Worm (Caenorhabditis elegans): ENCODE results near the gene C17H12.12.

The C17H12.12 gene

ce11 chrIV:6757614-6758013 is 38.1 kb upstream of the C17H12.12 start:
- TF ChIP-seq nhr-84 (tag; optimal IDR thresholded peaks at IDR 0.05) (no peak), aly-2 (tag; optimal IDR thresholded peaks at IDR 0.05) (no peak), mep-1 (tag; optimal IDR thresholded peaks at IDR 0.05) (no peak), jun-1 (tag; optimal IDR thresholded peaks at IDR 0.05) (no peak), elt-3 (tag; optimal IDR thresholded peaks at IDR 0.05) (no peak), nhr-237 (tag; optimal IDR thresholded peaks at IDR 0.05) (no peak), swsn-7 (tag; optimal IDR thresholded peaks at IDR 0.05) (no peak), snpc-4 (tag; optimal IDR thresholded peaks at IDR 0.05) (no peak), unc-30 (tag; optimal IDR thresholded peaks at IDR 0.05) (no peak), ceh-63 (GFP tag; optimal IDR thresholded peaks at IDR 0.05) (no peak), mab-9 (GFP tag; IDR thresholded peaks at IDR 0.05) (no peak), mef-2 (tag; optimal IDR thresholded peaks at IDR 0.05) (no peak), Y116A8C.19 (tag; optimal IDR thresholded peaks at IDR 0.05; ENCODE audit: borderline replicate concordance) (no peak), nhr-20 (tag; optimal IDR thresholded peaks at IDR 0.05) (no peak), tbx-2 (tag; optimal IDR thresholded peaks at IDR 0.05) (no peak), ama-1 (optimal IDR thresholded peaks at IDR 0.05) (no peak), elt-2 (tag; optimal IDR thresholded peaks at IDR 0.05) (no peak), lin-14 (GFP tag; optimal IDR thresholded peaks at IDR 0.05) (no peak), nhr-12 (tag; optimal IDR thresholded peaks at IDR 0.05) (no peak)

ce11 chrIV:6762416-6762815 is 33.3 kb upstream of the C17H12.12 start, which contains the start of gene spd-3:
TSS of gene spd-3 (plus strand) at chrIV:6762716.
- TF ChIP-seq ama-1 (optimal IDR thresholded peaks at IDR 0.05) (no peak), egl-13 (tag; optimal IDR thresholded peaks at IDR 0.05) (no peak), sptf-1 (tag; optimal IDR thresholded peaks at IDR 0.05) (no peak), fos-1 (tag; optimal IDR thresholded peaks at IDR 0.05) (no peak), ztf-11 (tag; optimal IDR thresholded peaks at IDR 0.05) (no peak), sox-4 (tag; optimal IDR thresholded peaks at IDR 0.05) (no peak), lin-13 (GFP tag; optimal IDR thresholded peaks at IDR 0.05) (no peak), egl-27 (tag; optimal IDR thresholded peaks at IDR 0.05) (no peak), zip-4 (GFP tag; optimal IDR thresholded peaks at IDR 0.05) (no peak), nhr-90 (tag; optimal IDR thresholded peaks at IDR 0.05; ENCODE audit: poor library complexity) (no peak), blmp-1 (tag; optimal IDR thresholded peaks at IDR 0.05) (no peak), pqm-1 (tag; optimal IDR thresholded peaks at IDR 0.05) (no peak), vab-15 (tag; optimal IDR thresholded peaks at IDR 0.05) (no peak), elt-3 (tag; optimal IDR thresholded peaks at IDR 0.05) (no peak), alr-1 (tag; optimal IDR thresholded peaks at IDR 0.05; ENCODE audit: borderline replicate concordance) (no peak), lin-15B (tag; optimal IDR thresholded peaks at IDR 0.05) (no peak), nhr-76 (tag; optimal IDR thresholded peaks at IDR 0.05) (no peak), ets-5 (GFP tag; IDR thresholded peaks at IDR 0.05) (no peak)

ce11 chrIV:6767240-6767639 is 28.5 kb upstream of the C17H12.12 start:
- TF ChIP-seq nhr-11 (tag; optimal IDR thresholded peaks at IDR 0.05), result no peak
- peak; percentile 21 for TF ChIP-seq C16A3.4 (tag; optimal IDR thresholded peaks at IDR 0.05)
- TF ChIP-seq unc-30 (tag; optimal IDR thresholded peaks at IDR 0.05), result no peak
- peak; percentile 52 to 58 for TF ChIP-seq efl-1 (optimal IDR thresholded peaks at IDR 0.05)
- peak in 1 of 2 experiments; percentile 30 for TF ChIP-seq efl-1 (GFP tag; optimal IDR thresholded peaks at IDR 0.05 in 1 of 2)
- peak; percentile 25 for TF ChIP-seq fos-1 (tag; optimal IDR thresholded peaks at IDR 0.05)
- no peak for TF ChIP-seq nhr-84 (tag; optimal IDR thresholded peaks at IDR 0.05)
- no peak for TF ChIP-seq nhr-76 (tag; optimal IDR thresholded peaks at IDR 0.05)
- TF ChIP-seq zag-1 (tag; optimal IDR thresholded peaks at IDR 0.05), result no peak
- no peak for TF ChIP-seq nhr-237 (tag; optimal IDR thresholded peaks at IDR 0.05)
- no peak for TF ChIP-seq lin-13 (GFP tag; optimal IDR thresholded peaks at IDR 0.05)
- TF ChIP-seq nhr-90 (tag; optimal IDR thresholded peaks at IDR 0.05; ENCODE audit: poor library complexity), result no peak
- TF ChIP-seq nhr-77 (tag; optimal IDR thresholded peaks at IDR 0.05), result peak; percentile 12
- TF ChIP-seq aly-2 (tag; optimal IDR thresholded peaks at IDR 0.05), result no peak
- TF ChIP-seq hpl-2 (GFP tag; optimal IDR thresholded peaks at IDR 0.05), result no peak
- peak; percentile 39 for TF ChIP-seq skn-1 (tag; optimal IDR thresholded peaks at IDR 0.05)
- no peak for TF ChIP-seq hlh-17 (GFP tag; optimal IDR thresholded peaks at IDR 0.05; ENCODE audit: borderline replicate concordance)
- TF ChIP-seq nhr-71 (tag; optimal IDR thresholded peaks at IDR 0.05), result peak; percentile 75
- TF ChIP-seq efl-3 (GFP tag; optimal IDR thresholded peaks at IDR 0.05), result no peak
- peak; percentile 59 to 74 for TF ChIP-seq lsy-2 (tag; optimal IDR thresholded peaks at IDR 0.05)
- TF ChIP-seq Y116A8C.19 (tag; optimal IDR thresholded peaks at IDR 0.05; ENCODE audit: borderline replicate concordance), result no peak
- no peak for TF ChIP-seq irx-1 (tag; optimal IDR thresholded peaks at IDR 0.05)
- TF ChIP-seq ces-1 (GFP tag; optimal IDR thresholded peaks at IDR 0.05), result no peak
- no peak for TF ChIP-seq pqm-1 (tag; optimal IDR thresholded peaks at IDR 0.05)
- TF ChIP-seq hlh-4 (tag; optimal IDR thresholded peaks at IDR 0.05), result no peak
- TF ChIP-seq mef-2 (tag; optimal IDR thresholded peaks at IDR 0.05), result no peak
- no peak for TF ChIP-seq unc-130 (tag; optimal IDR thresholded peaks at IDR 0.05)

Data from whole organism, L1 larva.